Fruit fly (Drosophila melanogaster) Kc167 (cell line): ENCODE data around the gene Polr3G.

ENCODE experiments used
- Myc ChIP-seq: fragments of >200 bp; optimal IDR thresholded peaks from 2 replicates; lab custom pipeline; 2017; ENCODE audit warnings: missing external identifiers
- h ChIP-seq: fragments of >200 bp; optimal IDR thresholded peaks from 3 replicates; lab custom pipeline; 2018; ENCODE audit warnings: missing external identifiers
- psq ChIP-seq: fragments of >200 bp; optimal IDR thresholded peaks from 2 replicates; lab custom pipeline; 2017; ENCODE audit warnings: missing external identifiers

- TF ChIP-seq h (lab: Kevin White, UChicago) (no peak), Myc (lab: Kevin White, UChicago) (no peak), psq (lab: Kevin White, UChicago) (no peak)
Measured at dm6 chr3L:17458856-17459518, 32.1 kb upstream of the Polr3G start.
